Fruit fly (Drosophila melanogaster) whole organism, embryonic: ENCODE results near the gene Lon.

Source experiments
- Abd-B ChIP-seq: fragments of 200-800 bp; sonication (Bioruptor generic); optimal IDR thresholded peaks from 2 replicates; lab custom pipeline; 2018; ENCODE audit warnings: missing biosample characterization, mild to moderate bottlenecking, missing genetic modification characterization, moderate library complexity
- Bdp1 ChIP-seq: fragments of 200-800 bp; sonication (Bioruptor generic); optimal IDR thresholded peaks from 3 replicates; lab custom pipeline; 2016; ENCODE audit warnings: missing biosample characterization, missing genetic modification characterization
- Bgb ChIP-seq: fragments of 200-800 bp; sonication (Bioruptor generic); IDR thresholded peaks from 2 replicates; pipeline ENCODE4 v1.3.6; 2022; ENCODE audit warnings: missing biosample characterization, missing genetic modification characterization; ENCODE audit not compliant: partially characterized antibody
- CG10267 ChIP-seq: fragments of 200-800 bp; sonication (Bioruptor generic); optimal IDR thresholded peaks from 2 replicates; lab custom pipeline; 2018; ENCODE audit warnings: missing biosample characterization, mild to moderate bottlenecking, missing genetic modification characterization, moderate library complexity
- CG10959 ChIP-seq: fragments of 200-800 bp; sonication (Bioruptor generic); IDR thresholded peaks from 2 replicates; pipeline ENCODE4 v1.3.6; 2022; ENCODE audit warnings: missing biosample characterization, missing genetic modification characterization
- CG12071 ChIP-seq: fragments of 200-800 bp; sonication (Bioruptor generic); optimal IDR thresholded peaks from 3 replicates; lab custom pipeline; 2018; ENCODE audit warnings: missing biosample characterization, mild to moderate bottlenecking, missing genetic modification characterization
- CG12391 ChIP-seq: fragments of 200-800 bp; sonication (Bioruptor generic); optimal IDR thresholded peaks from 3 replicates; lab custom pipeline; 2018; ENCODE audit warnings: missing biosample characterization, mild to moderate bottlenecking, missing genetic modification characterization, moderate library complexity
- CG13287 ChIP-seq: fragments of 200-800 bp; sonication (Bioruptor generic); IDR thresholded peaks from 2 replicates; pipeline ENCODE4 v1.3.6; 2022; ENCODE audit warnings: missing biosample characterization, missing genetic modification characterization; ENCODE audit not compliant: partially characterized antibody
- CG14441 ChIP-seq: fragments of 200-800 bp; sonication (Bioruptor generic); IDR thresholded peaks from 2 replicates; pipeline ENCODE4 v1.3.6; 2022; ENCODE audit warnings: missing biosample characterization, missing genetic modification characterization
- CG15479 ChIP-seq: fragments of 200-800 bp; sonication (Bioruptor generic); optimal IDR thresholded peaks from 3 replicates; lab custom pipeline; 2019; ENCODE audit warnings: missing biosample characterization, mild to moderate bottlenecking, missing genetic modification characterization, moderate library complexity
- CG18262 ChIP-seq: fragments of 200-800 bp; optimal IDR thresholded peaks from 3 replicates; lab custom pipeline; 2019; ENCODE audit warnings: missing biosample characterization, mild to moderate bottlenecking, missing genetic modification characterization, moderate library complexity
- CG34224 ChIP-seq: fragments of 200-800 bp; sonication (Bioruptor generic); IDR thresholded peaks from 3 replicates; pipeline ENCODE4 v1.3.6; 2022; ENCODE audit warnings: missing biosample characterization, missing genetic modification characterization; ENCODE audit not compliant: partially characterized antibody
- CG34422 ChIP-seq: fragments of 200-800 bp; sonication (Bioruptor generic); IDR thresholded peaks from 3 replicates; pipeline ENCODE4 v1.3.6; 2022; ENCODE audit warnings: missing biosample characterization, missing genetic modification characterization
- CG7357 ChIP-seq: fragments of 200-800 bp; sonication (Bioruptor generic); IDR thresholded peaks from 3 replicates; pipeline ENCODE4 v1.3.6; 2022; ENCODE audit warnings: missing biosample characterization, missing genetic modification characterization
- CG7963 ChIP-seq: fragments of 200-800 bp; sonication (Bioruptor generic); IDR thresholded peaks from 3 replicates; pipeline ENCODE4 v1.3.6; 2022; ENCODE audit warnings: missing biosample characterization, missing genetic modification characterization; ENCODE audit not compliant: partially characterized antibody
- CG8924 ChIP-seq: fragments of 200-800 bp; optimal IDR thresholded peaks from 3 replicates; lab custom pipeline; 2019; ENCODE audit warnings: missing biosample characterization, mild to moderate bottlenecking, missing genetic modification characterization, moderate library complexity
- CrebB ChIP-seq: fragments of 200-800 bp; sonication (Bioruptor generic); optimal IDR thresholded peaks from 3 replicates; lab custom pipeline; 2018; ENCODE audit warnings: missing biosample characterization, mild to moderate bottlenecking, missing genetic modification characterization
- Dbx ChIP-seq: fragments of 200-800 bp; sonication (Bioruptor generic); IDR thresholded peaks from 3 replicates; pipeline ENCODE4 v1.3.6; 2022; ENCODE audit warnings: missing biosample characterization, missing genetic modification characterization
- Doc2 ChIP-seq: fragments of 200-800 bp; sonication (Bioruptor generic); IDR thresholded peaks from 2 replicates; pipeline ENCODE4 v1.3.6; 2022; ENCODE audit warnings: missing biosample characterization, missing genetic modification characterization
- Doc3 ChIP-seq: fragments of 200-800 bp; sonication (Bioruptor generic); IDR thresholded peaks from 3 replicates; pipeline ENCODE4 v1.3.6; 2022; ENCODE audit warnings: missing biosample characterization, missing genetic modification characterization; ENCODE audit not compliant: partially characterized antibody
- E2f2 ChIP-seq: fragments of 200-800 bp; sonication (Bioruptor generic); IDR thresholded peaks from 2 replicates; pipeline ENCODE4 v1.3.6; 2022; ENCODE audit warnings: missing biosample characterization, missing genetic modification characterization
- Eip74EF ChIP-seq, 2 experiments: fragments of 200-800 bp in 1 of 2; fragments of >200 bp in 1 of 2; sonication (Bioruptor generic) in 1 of 2; optimal IDR thresholded peaks; 2 replicates each; lab custom pipeline; 2017 to 2019; ENCODE audit warnings: missing biosample characterization in 2 of 2, missing genetic modification characterization in 2 of 2, mild to moderate bottlenecking in 1 of 2, moderate library complexity in 1 of 2
- Elba2 ChIP-seq: fragments of 200-800 bp; sonication (Bioruptor generic); optimal IDR thresholded peaks from 3 replicates; lab custom pipeline; 2016; ENCODE audit warnings: missing biosample characterization, missing genetic modification characterization
- Gsc ChIP-seq: fragments of 200-800 bp; sonication (Bioruptor generic); IDR thresholded peaks from 2 replicates; pipeline ENCODE4 v1.3.6; 2022; ENCODE audit warnings: missing biosample characterization, missing genetic modification characterization
- Jarid2 ChIP-seq: fragments of 200-800 bp; sonication (Bioruptor generic); optimal IDR thresholded peaks from 3 replicates; lab custom pipeline; 2017; ENCODE audit warnings: mild to moderate bottlenecking, missing biosample characterization, missing genetic modification reagents, missing genetic modification characterization
- MBD-R2 ChIP-seq: fragments of 200-800 bp; sonication (Bioruptor generic); IDR thresholded peaks from 2 replicates; pipeline ENCODE4 v1.3.6; 2022; ENCODE audit warnings: missing biosample characterization, missing genetic modification characterization
- MTF-1 ChIP-seq: fragments of 200-800 bp; sonication (Bioruptor generic); optimal IDR thresholded peaks from 2 replicates; lab custom pipeline; 2018; ENCODE audit warnings: missing biosample characterization, mild to moderate bottlenecking, missing genetic modification characterization, borderline replicate concordance
- NK7.1 ChIP-seq: fragments of 200-800 bp; sonication (Bioruptor generic); optimal IDR thresholded peaks from 3 replicates; lab custom pipeline; 2016; ENCODE audit warnings: missing biosample characterization, missing genetic modification characterization
- Oli ChIP-seq: fragments of 200-800 bp; sonication (Bioruptor generic); optimal IDR thresholded peaks from 2 replicates; lab custom pipeline; 2018; ENCODE audit warnings: missing biosample characterization, mild to moderate bottlenecking, missing genetic modification characterization, moderate library complexity
- Pdp1 ChIP-seq, 2 experiments: fragments of 200-800 bp; sonication (Bioruptor generic); optimal IDR thresholded peaks; 3 replicates each; lab custom pipeline; 2016; ENCODE audit warnings: missing biosample characterization in 2 of 2, missing genetic modification characterization in 2 of 2, mild to moderate bottlenecking in 1 of 2, moderate library complexity in 1 of 2
- Trl ChIP-seq, 3 experiments: fragments of >200 bp in 2 of 3; fragments of 200-800 bp in 1 of 3; sonication (Bioruptor generic) in 1 of 3; optimal IDR thresholded peaks; 2 replicates in 1 of 3; 3 replicates in 2 of 3; lab custom pipeline; 2016 to 2017; ENCODE audit warnings: missing biosample characterization in 1 of 3, missing genetic modification characterization in 1 of 3
- YL-1 ChIP-seq: fragments of 200-800 bp; sonication (Bioruptor generic); optimal IDR thresholded peaks from 3 replicates; lab custom pipeline; 2017; ENCODE audit warnings: missing biosample characterization, mild to moderate bottlenecking, missing genetic modification characterization
- abd-A ChIP-seq: fragments of 200-800 bp; sonication (Bioruptor generic); optimal IDR thresholded peaks from 3 replicates; lab custom pipeline; 2019; ENCODE audit warnings: missing biosample characterization, mild to moderate bottlenecking, missing genetic modification characterization, moderate library complexity
- bigmax ChIP-seq: fragments of 200-800 bp; sonication (Bioruptor generic); optimal IDR thresholded peaks from 2 replicates; lab custom pipeline; 2018; ENCODE audit warnings: missing biosample characterization, mild to moderate bottlenecking, missing genetic modification characterization
- chn ChIP-seq: fragments of 200-800 bp; sonication (Bioruptor generic); optimal IDR thresholded peaks from 2 replicates; lab custom pipeline; 2016; ENCODE audit warnings: missing biosample characterization, missing genetic modification characterization
- ci ChIP-seq: fragments of 200-800 bp; sonication (Bioruptor generic); IDR thresholded peaks from 3 replicates; pipeline ENCODE4 v1.3.6; 2022; ENCODE audit warnings: missing biosample characterization, missing genetic modification characterization
- crp ChIP-seq, 2 experiments: fragments of 200-800 bp; sonication (Bioruptor generic); optimal IDR thresholded peaks; 2 replicates in 1 of 2; 3 replicates in 1 of 2; lab custom pipeline; 2017; ENCODE audit warnings: missing biosample characterization in 2 of 2, missing genetic modification characterization in 2 of 2, mild to moderate bottlenecking in 1 of 2, moderate library complexity in 1 of 2
- kay ChIP-seq: fragments of 200-800 bp; sonication (Bioruptor generic); optimal IDR thresholded peaks from 2 replicates; lab custom pipeline; 2016; ENCODE audit warnings: missing biosample characterization, missing genetic modification characterization
- kni ChIP-seq: fragments of 200-800 bp; sonication (Bioruptor generic); optimal IDR thresholded peaks from 3 replicates; lab custom pipeline; 2017; ENCODE audit warnings: mild to moderate bottlenecking, missing biosample characterization, missing genetic modification reagents, missing genetic modification characterization
- mld ChIP-seq: fragments of 200-800 bp; sonication (Bioruptor generic); IDR thresholded peaks from 3 replicates; pipeline ENCODE4 v1.3.6; 2022; ENCODE audit warnings: missing biosample characterization, missing genetic modification characterization; ENCODE audit not compliant: partially characterized antibody
- org-1 ChIP-seq: fragments of 200-800 bp; sonication (Bioruptor generic); optimal IDR thresholded peaks from 2 replicates; lab custom pipeline; 2017; ENCODE audit warnings: missing biosample characterization, missing genetic modification characterization
- pzg ChIP-seq: fragments of 200-800 bp; sonication (Bioruptor generic); optimal IDR thresholded peaks from 3 replicates; lab custom pipeline; 2018; ENCODE audit warnings: missing biosample characterization, mild to moderate bottlenecking, missing genetic modification characterization, moderate library complexity
- scrt ChIP-seq: fragments of 200-800 bp; sonication (Bioruptor generic); optimal IDR thresholded peaks from 2 replicates; lab custom pipeline; 2018; ENCODE audit warnings: missing biosample characterization, mild to moderate bottlenecking, missing genetic modification characterization, moderate library complexity
- stwl ChIP-seq: fragments of 200-800 bp; sonication (Bioruptor generic); optimal IDR thresholded peaks from 3 replicates; lab custom pipeline; 2018; ENCODE audit warnings: missing biosample characterization, mild to moderate bottlenecking, missing genetic modification characterization, moderate library complexity
- unc-4 ChIP-seq: fragments of 200-800 bp; sonication (Bioruptor generic); IDR thresholded peaks from 2 replicates; pipeline ENCODE4 v1.3.6; 2022; ENCODE audit warnings: missing biosample characterization, missing genetic modification characterization; ENCODE audit not compliant: partially characterized antibody
- zen ChIP-seq: fragments of 200-800 bp; sonication (Bioruptor generic); optimal IDR thresholded peaks from 3 replicates; lab custom pipeline; 2018; ENCODE audit warnings: missing biosample characterization, mild to moderate bottlenecking, missing genetic modification characterization, moderate library complexity

Lon gene

dm6 chr3L:19598369-19599148 lies 13.4 kb downstream of the Lon start, which contains the start of the genes ash1 and Taf6 (continued):
- TF ChIP-seq CG34422 (GFP tag; lab: Robert Waterston, UW) (0 out of 3 replicates have a peak, but pooled peaks have one; percentile 11), Elba2 (GFP tag; lab: Kevin White, UChicago) (peak; percentile 41), kni (GFP tag; lab: Kevin White, UChicago) (no peak), crp (GFP tag; optimal IDR thresholded peaks at IDR 0.05; lab: Kevin White, UChicago) (peak in 1 of 2 experiments; percentile 29), CG7963 (GFP tag; lab: Robert Waterston, UW) (peak; percentile 49; the same call in 1 of the 3 replicates), Jarid2 (GFP tag; lab: Kevin White, UChicago) (no peak), MBD-R2 (GFP tag; lab: Robert Waterston, UW) (peak; percentile 48), CG13287 (GFP tag; lab: Robert Waterston, UW) (peak; percentile 73), Pdp1 (GFP tag; optimal IDR thresholded peaks at IDR 0.05; lab: Kevin White, UChicago) (peak in 1 of 2 experiments; percentile 75), pzg (GFP tag; lab: Kevin White, UChicago) (peak; percentile 64), Bgb (GFP tag; lab: Robert Waterston, UW) (peak; percentile 61), stwl (tag; lab: Kevin White, UChicago) (peak; percentile 75), CG12391 (tag; lab: Kevin White, UChicago) (peak; percentile 56), NK7.1 (GFP tag; lab: Kevin White, UChicago) (no peak), unc-4 (peak; percentile 73), CG10267 (tag; lab: Kevin White, UChicago) (peak; percentile 57), CG15479 (GFP tag; lab: Kevin White, UChicago) (peak; percentile 37), YL-1 (peak; percentile 84), kay (no peak), Doc3 (peak; percentile 70), zen (tag; lab: Kevin White, UChicago) (peak; percentile 12), CG34224 (GFP tag; lab: Robert Waterston, UW) (0 out of 3 replicates have a peak, but pooled peaks have one; percentile 39), E2f2 (GFP tag; lab: Robert Waterston, UW) (peak; percentile 12; the same call in 1 of the 2 replicates)

DNA sequence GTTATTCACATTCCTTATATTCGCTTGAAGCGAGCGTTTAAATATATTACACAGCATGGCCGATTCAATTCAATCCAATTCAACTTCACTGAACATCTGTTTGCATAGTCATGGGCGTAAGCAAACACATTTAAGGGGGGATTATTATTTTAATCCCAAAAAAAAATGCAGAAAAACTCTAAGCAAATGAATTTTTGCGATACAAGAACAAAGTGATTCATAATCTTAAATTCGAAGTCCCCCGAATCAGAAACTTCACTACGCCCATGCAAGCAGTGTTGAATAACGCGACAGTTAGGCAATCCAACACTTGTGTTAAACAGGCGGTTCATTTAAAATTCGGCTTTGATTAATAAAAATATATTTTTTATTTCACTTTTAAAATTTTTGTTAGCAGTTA lies 21.6 kb downstream of the Lon start, which contains the start of gene CG14100:
Gene CG14100, minus strand, starts transcription at position 103 of the 400 bp plus-strand sequence.
- peak; percentile 100 for TF ChIP-seq MTF-1 (GFP tag; lab: Kevin White, UChicago)
- peak; percentile 100 for TF ChIP-seq Doc2 (GFP tag; lab: Robert Waterston, UW)
- peak; percentile 100 for TF ChIP-seq chn (GFP tag; lab: Kevin White, UChicago)
- TF ChIP-seq org-1 (GFP tag; lab: Kevin White, UChicago), result peak; percentile 100
- TF ChIP-seq scrt (GFP tag; lab: Kevin White, UChicago), result peak; percentile 99
- peak; percentile 100 for TF ChIP-seq Gsc (GFP tag; lab: Robert Waterston, UW)
- peak; percentile 100 for TF ChIP-seq CG14441 (GFP tag; lab: Robert Waterston, UW)
- peak; percentile 100 for TF ChIP-seq ci (GFP tag; lab: Robert Waterston, UW)
- TF ChIP-seq CrebB (tag; lab: Kevin White, UChicago), result peak; percentile 100
- TF ChIP-seq Trl (optimal IDR thresholded peaks at IDR 0.05; lab: Kevin White, UChicago), result no peak
- peak; percentile 100 for TF ChIP-seq Trl (GFP tag; optimal IDR thresholded peaks at IDR 0.05; lab: Kevin White, UChicago)
- TF ChIP-seq Abd-B (GFP tag; lab: Kevin White, UChicago), result peak; percentile 100
- TF ChIP-seq bigmax (GFP tag; lab: Kevin White, UChicago), result peak; percentile 95
- peak; percentile 98 for TF ChIP-seq Bdp1
- TF ChIP-seq CG10959 (GFP tag; lab: Robert Waterston, UW), result peak; percentile 100
- TF ChIP-seq Eip74EF (GFP tag; optimal IDR thresholded peaks at IDR 0.05; lab: Kevin White, UChicago), result peak in 1 of 2 experiments; percentile 100
- peak; percentile 100 for TF ChIP-seq Oli
- TF ChIP-seq abd-A (tag; lab: Kevin White, UChicago), result peak; percentile 99
- peak; percentile 100 for TF ChIP-seq CG18262
- peak; percentile 100 for TF ChIP-seq Dbx (GFP tag; lab: Robert Waterston, UW)
- peak; percentile 100 for TF ChIP-seq CG12071 (GFP tag; lab: Kevin White, UChicago)
- TF ChIP-seq mld (GFP tag; lab: Robert Waterston, UW), result no peak
- peak; percentile 100 for TF ChIP-seq CG7357 (GFP tag; lab: Robert Waterston, UW)
- TF ChIP-seq CG8924, result peak; percentile 100
